Worm (Caenorhabditis elegans): Measurements from ENCODE around the gene srd-63.

srd-63 gene

DNA sequence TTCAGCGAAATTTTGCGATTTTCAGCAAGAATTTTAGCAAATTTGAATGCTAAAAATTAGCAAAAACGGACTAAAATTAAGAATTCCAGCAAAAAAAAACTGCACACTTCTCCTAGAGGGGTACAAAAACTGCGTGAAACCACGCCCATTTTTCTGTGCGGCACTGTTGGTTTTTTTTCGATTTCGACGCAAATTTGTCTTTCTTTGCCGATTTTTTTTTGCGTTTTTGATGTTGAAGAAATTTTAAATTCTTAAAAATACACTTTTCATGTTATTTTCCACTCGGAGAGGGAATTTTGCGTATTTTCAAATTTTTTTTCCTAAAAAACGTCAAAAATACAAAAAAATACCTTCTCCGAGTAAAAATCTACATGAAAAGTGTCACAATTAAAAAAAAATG, 10.3 kb upstream of the srd-63 start, which contains the start of gene syp-1:
Gene syp-1, plus strand, starts transcription at position 301 of the 400 bp plus-strand sequence.
- TF ChIP-seq ceh-31 (tag; optimal IDR thresholded peaks at IDR 0.05) (no peak), C08G9.2 (tag; optimal IDR thresholded peaks at IDR 0.05) (no peak), ceh-19 (GFP tag; optimal IDR thresholded peaks at IDR 0.05) (no peak), unc-86 (tag; optimal IDR thresholded peaks at IDR 0.05) (no peak), tbx-7 (tag; optimal IDR thresholded peaks at IDR 0.05) (no peak), nfya-1 (tag; optimal IDR thresholded peaks at IDR 0.05) (no peak), gmeb-2 (tag; optimal IDR thresholded peaks at IDR 0.05) (no peak), ceh-14 (tag; optimal IDR thresholded peaks at IDR 0.05) (no peak)

DNA sequence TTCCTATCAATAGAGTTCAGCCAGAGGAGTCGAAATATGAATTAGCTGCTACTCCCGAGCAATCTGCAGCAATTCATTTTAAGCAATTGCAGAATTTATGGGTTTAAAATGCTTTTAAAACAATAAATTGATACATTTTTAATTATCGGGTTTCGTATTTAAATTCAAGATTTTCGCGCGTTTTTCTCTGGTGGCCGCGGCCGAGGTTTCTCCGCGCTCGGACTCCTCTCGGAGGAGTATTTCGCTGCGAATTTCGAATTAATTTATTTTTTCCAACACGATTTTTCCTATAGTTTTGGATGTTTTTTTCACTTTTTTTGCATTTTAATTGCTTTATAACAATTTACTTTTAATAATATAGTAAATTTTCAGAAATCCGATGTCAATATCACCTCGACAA, 7.9 kb upstream of the srd-63 start, which contains the start of gene F13A7.14:
Gene F13A7.14, plus strand, starts transcription at position 373 of the 400 bp plus-strand sequence.
- TF ChIP-seq ets-4 (tag; optimal IDR thresholded peaks at IDR 0.05): peak; percentile 92
- TF ChIP-seq sox-2 (GFP tag; IDR thresholded peaks at IDR 0.05): no peak
- no peak for TF ChIP-seq dmd-4 (tag; optimal IDR thresholded peaks at IDR 0.05; ENCODE audit: borderline replicate concordance)
- peak; percentile 60 for TF ChIP-seq lim-6 (tag; optimal IDR thresholded peaks at IDR 0.05)
- TF ChIP-seq rnt-1 (tag; optimal IDR thresholded peaks at IDR 0.05): peak; percentile 77
- TF ChIP-seq dve-1 (tag; optimal IDR thresholded peaks at IDR 0.05): no peak
- TF ChIP-seq Y22D7AL.16 (tag; optimal IDR thresholded peaks at IDR 0.05): no peak
- TF ChIP-seq nhr-232 (tag; optimal IDR thresholded peaks at IDR 0.05): no peak
- peak; percentile 64 for TF ChIP-seq hlh-8 (tag; optimal IDR thresholded peaks at IDR 0.05)
- peak; percentile 93 for TF ChIP-seq ceh-31 (tag; optimal IDR thresholded peaks at IDR 0.05)
- peak; percentile 68 for TF ChIP-seq tbx-2 (tag; optimal IDR thresholded peaks at IDR 0.05)
- TF ChIP-seq ceh-2 (tag; optimal IDR thresholded peaks at IDR 0.05): peak; percentile 92
- TF ChIP-seq nfya-1 (tag; optimal IDR thresholded peaks at IDR 0.05): peak; percentile 31
- no peak for TF ChIP-seq sox-4 (tag; optimal IDR thresholded peaks at IDR 0.05)
- no peak for TF ChIP-seq npax-4 (tag; optimal IDR thresholded peaks at IDR 0.05)
- no peak for TF ChIP-seq pros-1 (tag; optimal IDR thresholded peaks at IDR 0.05)
- peak; percentile 88 for TF ChIP-seq tbx-7 (tag; optimal IDR thresholded peaks at IDR 0.05)
- peak; percentile 56 for TF ChIP-seq unc-42 (tag; optimal IDR thresholded peaks at IDR 0.05)
- peak; percentile 51 for TF ChIP-seq fax-1 (tag; optimal IDR thresholded peaks at IDR 0.05)
- TF ChIP-seq C08G9.2 (tag; optimal IDR thresholded peaks at IDR 0.05): peak; percentile 96
- TF ChIP-seq zip-5 (tag; optimal IDR thresholded peaks at IDR 0.05): peak; percentile 82
- TF ChIP-seq mec-3 (tag; optimal IDR thresholded peaks at IDR 0.05; ENCODE audit: borderline replicate concordance): peak; percentile 72
- TF ChIP-seq ceh-34 (tag; optimal IDR thresholded peaks at IDR 0.05): peak; percentile 53
- TF ChIP-seq ceh-48 (tag; optimal IDR thresholded peaks at IDR 0.05): no peak
- TF ChIP-seq F13H6.1 (tag; optimal IDR thresholded peaks at IDR 0.05): peak; percentile 57
- TF ChIP-seq ceh-14 (tag; optimal IDR thresholded peaks at IDR 0.05): peak; percentile 80
- TF ChIP-seq syd-9 (tag; optimal IDR thresholded peaks at IDR 0.05): no peak
- TF ChIP-seq ref-2 (tag; optimal IDR thresholded peaks at IDR 0.05): peak; percentile 86

DNA sequence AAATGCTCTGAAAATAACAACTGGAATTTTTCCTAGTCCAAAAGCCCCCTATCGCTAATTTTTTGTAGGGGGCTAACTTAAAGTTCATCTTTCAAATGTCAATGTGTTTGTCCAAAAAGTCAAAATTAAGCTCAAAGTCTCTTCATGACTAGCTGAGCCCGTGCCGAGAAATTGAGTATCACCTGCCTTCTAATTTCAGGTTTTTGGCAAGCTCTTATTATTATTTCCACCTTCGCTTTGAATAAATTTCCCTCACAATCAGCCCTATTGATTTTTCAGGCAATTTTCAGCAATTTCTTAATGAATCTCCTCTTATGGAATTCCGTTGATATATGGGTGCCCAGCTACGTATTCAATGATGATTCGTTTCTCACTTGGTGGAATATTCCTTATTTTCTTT, 5.8 kb upstream of the srd-63 start, which contains the start of gene sre-36:
Gene sre-36, plus strand, starts transcription at position 301 of the 400 bp plus-strand sequence.
- TF ChIP-seq hlh-6 (tag; optimal IDR thresholded peaks at IDR 0.05) (no peak), ceh-45 (GFP tag; IDR thresholded peaks at IDR 0.05) (no peak), ceh-14 (tag; optimal IDR thresholded peaks at IDR 0.05) (no peak), pha-4 (tag; optimal IDR thresholded peaks at IDR 0.05) (no peak), nhr-232 (tag; optimal IDR thresholded peaks at IDR 0.05) (no peak), syd-9 (tag; optimal IDR thresholded peaks at IDR 0.05) (no peak), ceh-9 (tag; optimal IDR thresholded peaks at IDR 0.05) (no peak), C08G9.2 (tag; optimal IDR thresholded peaks at IDR 0.05) (no peak), ceh-19 (GFP tag; optimal IDR thresholded peaks at IDR 0.05) (no peak), C38D4.7 (GFP tag; optimal IDR thresholded peaks at IDR 0.05) (no peak), pag-3 (tag; optimal IDR thresholded peaks at IDR 0.05; ENCODE audit: borderline replicate concordance) (no peak), ceh-18 (tag; optimal IDR thresholded peaks at IDR 0.05) (no peak), hlh-30 (tag; optimal IDR thresholded peaks at IDR 0.05; ENCODE audit: insufficient read depth) (no peak), fax-1 (tag; optimal IDR thresholded peaks at IDR 0.05) (no peak), ets-4 (tag; optimal IDR thresholded peaks at IDR 0.05) (no peak)
